Worm (Caenorhabditis elegans) whole organism, L4/young adult: ENCODE results near the gene Y48D7A.1.

Experiments used
- W03F9.2 ChIP-seq: fragments of 150-350 bp; optimal IDR thresholded peaks from 2 replicates; lab custom pipeline; 2014; ENCODE audit warnings: missing biosample characterization, missing genetic modification characterization
- dao-5 ChIP-seq: sonication (generic microtip); optimal IDR thresholded peaks from 2 replicates; lab custom pipeline; 2016; ENCODE audit warnings: missing genotype, missing genetic modification characterization, moderate library complexity, missing compliant biosample characterization
- him-1 ChIP-seq: sonication (generic microtip); optimal IDR thresholded peaks from 2 replicates; lab custom pipeline; 2016; ENCODE audit warnings: missing genotype, missing genetic modification reagents, missing genetic modification characterization, missing compliant biosample characterization

Y48D7A.1 gene

DNA sequence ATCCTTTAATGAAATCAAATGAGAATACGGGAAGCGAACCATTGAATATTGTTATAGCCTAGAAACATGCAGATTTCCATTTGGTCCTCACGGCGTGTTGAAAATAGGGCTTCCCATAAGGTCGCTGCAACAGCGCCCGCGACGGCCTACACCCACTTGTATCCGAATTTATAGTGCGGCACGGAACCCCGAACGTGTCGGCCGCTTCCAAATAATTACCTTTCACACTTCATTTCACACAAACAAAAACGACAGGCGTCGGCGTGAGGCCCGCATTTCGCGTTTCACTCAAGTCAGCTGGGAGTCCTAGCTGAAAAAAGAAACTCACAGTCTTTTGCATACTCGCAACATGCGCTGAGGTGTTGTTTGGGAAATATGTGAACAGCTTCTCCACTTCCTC, 24.2 kb downstream of the Y48D7A.1 start:
- TF ChIP-seq him-1 (tag; lab: Kevin White, UChicago) (no peak), W03F9.2 (tag; lab: Kevin White, UChicago) (no peak), dao-5 (tag; lab: Kevin White, UChicago) (no peak)

DNA sequence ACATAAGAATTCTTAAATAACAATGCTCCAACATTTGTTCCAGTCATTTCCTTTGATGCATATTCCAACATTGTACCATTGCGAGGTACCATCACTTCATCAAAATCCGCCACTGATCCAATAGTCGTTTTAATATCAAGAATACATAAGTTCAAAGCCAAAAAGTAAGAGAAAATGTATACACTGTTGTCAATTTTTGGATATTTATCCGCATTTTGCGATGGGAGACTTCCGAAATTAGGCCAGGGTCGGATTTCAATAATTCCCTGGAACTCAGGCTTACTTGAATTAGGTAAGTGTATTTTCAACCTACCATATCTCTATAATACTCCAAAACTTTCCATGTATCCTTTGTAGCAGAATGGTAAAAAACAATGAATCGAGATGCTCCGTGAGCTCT, 24.9 kb downstream of the Y48D7A.1 start, which contains the start of gene M02F4.2:
Gene M02F4.2, minus strand, starts transcription at position 101 of the 400 bp plus-strand sequence.
- TF ChIP-seq W03F9.2 (tag; lab: Kevin White, UChicago) (no peak), dao-5 (tag; lab: Kevin White, UChicago) (no peak), him-1 (tag; lab: Kevin White, UChicago) (no peak)

DNA sequence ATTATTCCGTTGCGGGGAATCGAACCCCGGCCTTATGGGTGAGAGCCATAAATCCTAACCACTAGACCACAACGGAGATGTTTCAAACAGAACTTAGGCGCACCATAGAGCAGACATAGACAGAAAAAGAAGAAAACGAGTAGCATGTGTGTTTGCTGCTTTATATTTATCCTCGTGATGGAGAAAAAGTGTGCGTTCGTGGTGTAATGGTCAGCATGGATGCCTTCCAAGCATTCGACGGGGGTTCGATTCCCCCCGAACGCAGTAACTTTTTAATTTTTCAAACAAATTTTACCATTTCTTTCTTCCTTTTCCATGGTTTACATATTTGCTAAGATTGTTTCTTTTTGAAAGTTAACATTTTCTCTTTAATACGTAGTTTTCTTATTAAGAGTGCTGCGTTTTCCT, 26.7 kb downstream of the Y48D7A.1 start:
- TF ChIP-seq him-1 (tag; lab: Kevin White, UChicago) (peak; percentile 98), W03F9.2 (tag; lab: Kevin White, UChicago) (peak; percentile 81), dao-5 (tag; lab: Kevin White, UChicago) (peak; percentile 95)

DNA sequence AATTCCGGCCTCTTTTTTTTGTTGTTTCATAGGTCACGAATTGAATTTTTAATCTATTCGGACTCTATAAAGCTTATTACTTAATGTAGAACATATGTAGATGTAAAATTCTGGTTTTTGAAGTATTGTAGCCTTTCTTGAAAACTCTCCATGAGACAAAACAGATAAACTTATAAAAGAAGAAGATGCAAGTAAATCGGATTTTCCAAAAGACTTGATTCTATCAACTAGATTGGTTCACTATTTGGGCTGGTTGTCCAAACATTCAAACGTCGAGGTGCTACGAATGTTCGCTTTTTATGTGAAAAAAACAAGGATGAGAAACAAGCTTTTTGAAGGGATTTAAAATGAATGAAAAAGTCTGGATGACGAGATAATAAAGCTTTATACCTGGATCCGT, 30.7 kb downstream of the Y48D7A.1 start:
- TF ChIP-seq W03F9.2 (tag; lab: Kevin White, UChicago) (no peak), him-1 (tag; lab: Kevin White, UChicago) (no peak), dao-5 (tag; lab: Kevin White, UChicago) (no peak)

DNA sequence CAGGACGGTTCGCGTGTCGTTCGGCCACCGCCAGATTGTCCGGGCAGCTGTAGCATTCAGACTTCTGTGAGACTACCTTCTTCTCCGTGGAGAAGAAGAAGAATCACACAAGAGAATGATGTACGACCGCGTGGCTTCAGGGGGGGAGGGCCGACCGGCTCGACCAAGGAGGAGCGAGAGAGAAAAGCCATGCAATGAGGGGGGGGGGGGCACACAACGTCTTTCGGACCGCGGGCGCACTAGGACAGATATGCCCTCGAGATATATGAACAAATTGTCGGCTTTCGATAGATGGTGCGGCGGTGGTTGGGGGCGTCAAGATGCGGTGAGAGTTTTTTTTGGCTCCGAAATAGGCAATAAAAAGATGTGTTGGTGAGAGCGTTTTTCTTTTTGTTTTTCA, 31.3 kb downstream of the Y48D7A.1 start:
- TF ChIP-seq dao-5 (tag; lab: Kevin White, UChicago) (no peak), him-1 (tag; lab: Kevin White, UChicago) (no peak), W03F9.2 (tag; lab: Kevin White, UChicago) (no peak)

DNA sequence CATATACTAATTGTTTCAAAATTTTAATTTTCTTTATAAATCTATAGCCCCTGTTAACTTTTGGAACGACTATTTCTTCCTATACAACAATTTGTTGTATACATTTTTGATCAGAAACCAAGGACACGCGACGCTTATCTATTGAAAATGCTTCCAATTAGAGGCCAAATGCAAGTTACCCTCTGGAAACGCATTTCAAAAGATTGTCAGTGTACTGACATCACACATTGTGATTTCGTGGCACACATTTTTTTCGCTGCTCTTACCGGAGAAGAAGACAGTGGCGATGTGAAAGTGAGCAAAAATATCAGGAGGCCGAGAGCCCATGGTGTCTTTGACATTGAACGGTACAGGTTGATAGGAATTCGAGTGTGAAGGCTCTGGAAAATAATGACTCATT, 36.2 kb downstream of the Y48D7A.1 start, which contains the start of gene cnnm-3:
Gene cnnm-3, minus strand, starts transcription at position 382 of the 400 bp plus-strand sequence.
- no peak for TF ChIP-seq W03F9.2 (tag; lab: Kevin White, UChicago)
- no peak for TF ChIP-seq him-1 (tag; lab: Kevin White, UChicago)
- TF ChIP-seq dao-5 (tag; lab: Kevin White, UChicago): no peak

DNA sequence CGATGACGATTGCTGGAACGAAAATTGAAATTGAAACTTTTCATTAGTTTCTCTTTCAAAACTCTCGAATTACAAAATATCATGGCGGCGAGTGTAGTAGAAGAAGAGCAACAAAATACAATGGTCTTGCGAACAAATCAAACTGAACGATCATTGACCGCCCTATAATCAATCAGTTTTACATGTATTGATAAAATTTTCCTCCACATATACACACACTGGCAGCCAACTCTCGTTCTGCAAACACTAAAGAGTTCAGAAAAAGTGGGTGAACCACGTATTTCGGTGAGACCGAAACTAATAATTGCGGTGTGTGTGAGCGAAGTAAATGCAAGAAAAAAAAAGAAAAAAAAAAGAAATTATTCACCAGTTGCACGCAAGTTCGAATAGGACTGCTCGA, 37.9 kb downstream of the Y48D7A.1 start:
- TF ChIP-seq W03F9.2 (tag; lab: Kevin White, UChicago) (no peak), dao-5 (tag; lab: Kevin White, UChicago) (no peak), him-1 (tag; lab: Kevin White, UChicago) (no peak)

DNA sequence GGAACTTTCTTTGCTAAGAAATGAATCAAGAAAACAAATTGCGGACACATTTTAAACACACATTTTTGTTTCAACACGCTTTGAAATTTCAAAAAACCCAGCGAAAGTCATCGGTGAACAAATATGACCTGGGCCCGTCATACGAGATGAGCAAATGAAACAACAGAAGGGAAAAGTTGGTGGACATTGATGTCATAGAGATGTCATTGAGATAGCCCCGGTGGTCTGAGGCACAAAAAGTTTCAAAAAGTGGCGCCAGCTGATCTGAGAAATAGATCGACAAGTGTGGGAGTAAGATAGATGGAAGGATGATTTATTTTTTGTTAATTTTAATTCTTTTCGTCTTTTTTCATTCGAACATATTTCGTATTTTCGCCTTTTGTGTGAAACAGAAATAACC, 39.4 kb downstream of the Y48D7A.1 start:
- TF ChIP-seq dao-5 (tag; lab: Kevin White, UChicago) (no peak), him-1 (tag; lab: Kevin White, UChicago) (no peak), W03F9.2 (tag; lab: Kevin White, UChicago) (no peak)

DNA sequence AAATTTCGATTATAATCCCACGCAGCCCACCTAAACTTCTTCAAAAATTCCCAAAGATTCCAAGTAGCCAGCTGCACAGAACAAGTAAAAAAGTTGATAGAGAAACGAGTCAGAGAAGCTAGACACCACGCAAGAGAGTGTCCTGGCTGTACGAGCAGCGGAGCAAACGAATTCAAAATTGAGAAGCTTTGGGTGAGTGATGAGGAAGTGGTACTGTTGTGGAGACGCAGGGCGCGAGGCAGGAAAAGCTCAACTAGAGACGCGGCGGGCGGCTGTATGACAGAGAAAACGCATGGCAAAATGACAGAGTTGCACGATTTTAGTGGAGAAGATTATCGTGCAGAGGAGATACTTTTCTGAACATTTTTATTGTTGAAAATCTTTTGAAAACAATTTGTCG, 39.9 kb downstream of the Y48D7A.1 start:
- TF ChIP-seq W03F9.2 (tag; lab: Kevin White, UChicago): no peak
- peak; percentile 75 for TF ChIP-seq him-1 (tag; lab: Kevin White, UChicago)
- no peak for TF ChIP-seq dao-5 (tag; lab: Kevin White, UChicago)

DNA sequence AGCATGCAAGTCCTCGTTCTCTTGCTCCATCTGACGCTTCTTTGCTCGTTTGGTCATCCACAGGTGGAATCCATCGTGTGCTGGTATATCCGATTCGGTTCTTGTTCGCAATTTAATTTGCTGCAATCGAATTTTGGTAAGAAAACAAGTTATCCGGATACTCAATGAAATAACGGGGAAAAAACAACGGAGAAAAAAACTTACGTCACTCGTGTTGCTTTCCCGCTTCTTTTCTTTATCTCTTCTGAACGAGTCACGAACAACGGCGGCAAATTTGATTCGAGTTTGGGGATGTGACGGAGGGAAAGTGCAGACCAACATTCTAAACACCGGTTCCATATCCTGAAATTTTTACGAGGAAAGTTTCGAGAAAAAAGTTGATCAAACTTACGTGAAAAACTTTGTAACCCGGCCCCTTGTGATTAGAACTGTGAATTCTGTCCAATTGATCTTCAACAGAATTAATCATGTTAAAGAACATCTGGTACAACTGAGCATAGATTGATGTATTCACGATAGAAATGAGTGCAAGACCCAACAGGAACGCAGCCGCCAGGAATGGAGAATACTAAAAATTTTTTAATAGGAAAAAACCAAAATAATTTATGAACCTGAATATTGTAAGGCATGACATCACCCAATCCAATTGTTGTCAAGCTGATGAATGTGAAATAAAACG, 42.2 kb downstream of the Y48D7A.1 start:
- TF ChIP-seq W03F9.2 (tag; lab: Kevin White, UChicago) (no peak), dao-5 (tag; lab: Kevin White, UChicago) (no peak), him-1 (tag; lab: Kevin White, UChicago) (no peak)

DNA sequence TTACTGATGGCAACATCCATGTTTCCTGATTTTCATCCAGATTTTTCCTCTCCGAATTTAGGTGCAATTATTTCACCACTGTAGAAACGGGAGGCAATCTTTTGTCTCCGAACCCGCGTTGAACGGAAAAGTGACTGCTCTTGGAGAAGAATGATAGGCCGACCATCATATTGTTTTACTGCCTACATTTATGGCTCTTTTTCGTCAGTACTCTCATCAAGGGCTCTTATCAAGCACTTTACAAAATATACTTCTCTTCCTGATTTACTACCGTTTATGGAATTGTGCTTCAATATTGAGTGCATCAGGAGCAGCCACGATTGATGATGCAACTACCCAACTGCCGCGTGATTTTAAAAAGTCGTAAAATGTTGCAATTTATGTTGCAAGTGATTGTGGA, 45.1 kb downstream of the Y48D7A.1 start:
- TF ChIP-seq dao-5 (tag; lab: Kevin White, UChicago) (no peak), him-1 (tag; lab: Kevin White, UChicago) (no peak), W03F9.2 (tag; lab: Kevin White, UChicago) (no peak)

DNA sequence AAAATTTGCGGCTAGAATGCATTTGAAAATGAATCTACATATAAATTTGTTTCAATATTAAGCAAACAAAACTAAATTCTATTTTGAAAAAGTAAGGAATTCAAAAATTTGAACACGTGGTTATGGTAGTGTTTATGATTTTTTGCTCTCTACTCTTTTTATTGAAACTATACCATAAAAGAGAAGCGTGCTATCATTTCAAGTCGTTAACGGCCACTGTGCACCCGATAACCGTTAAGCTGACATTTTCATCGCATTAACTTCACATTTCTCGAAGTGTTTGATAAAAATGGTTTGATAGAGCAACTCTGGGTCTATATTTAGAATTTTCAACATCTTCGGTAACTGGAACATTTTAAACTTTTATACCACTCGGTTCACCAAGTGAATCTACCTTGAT, 45.5 kb downstream of the Y48D7A.1 start, which contains the start of gene twk-26:
Gene twk-26, minus strand, starts transcription at position 23 of the 400 bp plus-strand sequence.
- TF ChIP-seq dao-5 (tag; lab: Kevin White, UChicago) (no peak), him-1 (tag; lab: Kevin White, UChicago) (no peak), W03F9.2 (tag; lab: Kevin White, UChicago) (no peak)

DNA sequence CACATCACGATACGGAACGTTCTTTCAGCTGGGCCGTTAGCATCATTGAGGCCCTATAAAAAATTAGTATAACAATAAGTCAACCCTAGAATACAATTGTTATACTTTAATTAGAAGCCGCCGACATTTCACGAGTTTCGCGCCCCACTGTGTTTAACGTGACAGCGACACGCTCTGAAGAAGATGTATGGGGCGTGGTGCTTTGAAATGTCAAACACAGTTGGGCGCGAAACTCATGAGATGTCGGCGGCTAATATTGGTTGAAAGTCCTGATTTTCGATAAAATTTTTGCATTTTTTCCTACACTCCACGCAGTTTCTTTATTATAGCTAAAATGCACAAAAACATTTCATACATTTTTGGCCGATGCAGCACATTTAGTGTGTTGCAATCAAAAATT, 46.8 kb downstream of the Y48D7A.1 start:
- TF ChIP-seq dao-5 (tag; lab: Kevin White, UChicago) (no peak), him-1 (tag; lab: Kevin White, UChicago) (no peak), W03F9.2 (tag; lab: Kevin White, UChicago) (no peak)

DNA sequence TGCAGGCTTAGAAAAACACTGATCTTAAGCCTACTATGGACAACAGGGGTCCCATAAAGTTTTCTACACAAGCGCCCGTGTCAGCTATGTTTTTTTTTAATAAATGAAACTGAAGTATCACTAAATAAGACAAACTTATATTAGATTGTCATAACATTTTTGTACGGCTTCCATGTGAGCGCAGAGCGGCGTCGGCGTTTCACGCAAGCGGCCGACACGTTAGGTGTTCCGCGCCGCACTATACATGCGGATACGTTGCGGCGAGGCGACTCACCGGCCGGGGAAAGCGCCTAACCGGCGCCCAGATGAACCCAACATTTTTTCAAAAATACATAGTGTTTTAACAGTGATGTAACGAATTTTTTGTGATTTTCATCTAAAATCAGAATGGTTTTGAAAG, 48.4 kb downstream of the Y48D7A.1 start:
- no peak for TF ChIP-seq dao-5 (tag; lab: Kevin White, UChicago)
- TF ChIP-seq W03F9.2 (tag; lab: Kevin White, UChicago): no peak
- no peak for TF ChIP-seq him-1 (tag; lab: Kevin White, UChicago)
